Fruit fly (Drosophila melanogaster): ENCODE data around the gene CG18528.
A peak's percentile ranks its signal among the peaks of the same experiment; 100 is the strongest.

- TF ChIP-seq ara (GFP tag; IDR thresholded peaks at IDR 0.05) = no peak
- TF ChIP-seq peb (GFP tag; IDR thresholded peaks at IDR 0.05) = no peak
- no peak for TF ChIP-seq dpn (GFP tag; optimal IDR thresholded peaks at IDR 0.05)
- TF ChIP-seq usp (GFP tag; optimal IDR thresholded peaks at IDR 0.05) = no peak
- TF ChIP-seq run (tag; optimal IDR thresholded peaks at IDR 0.05) = no peak
- TF ChIP-seq CG7963 (GFP tag; IDR thresholded peaks at IDR 0.05; ENCODE audit: partially characterized antibody) = no peak
- TF ChIP-seq Med (GFP tag) = peak; percentile 86
- TF ChIP-seq Oli (tag; optimal IDR thresholded peaks at IDR 0.05) = no peak
- no peak for TF ChIP-seq psq (GFP tag; optimal IDR thresholded peaks at IDR 0.05)
- TF ChIP-seq repo (GFP tag; optimal IDR thresholded peaks at IDR 0.05) = no peak
Observed at dm6 chr3R:24359957-24360356, at the start of gene CG18528.

Measured in whole organism, embryonic.